Fruit fly (Drosophila melanogaster) whole organism, embryonic: ENCODE data around the gene Trax.

Source experiments
- Adf1 ChIP-seq: fragments of 200-800 bp; sonication (Bioruptor generic); IDR thresholded peaks from 2 replicates; pipeline ENCODE4 v1.3.6; 2022; ENCODE audit warnings: missing biosample characterization, missing genetic modification characterization
- Atf-2 ChIP-seq: fragments of 200-800 bp; sonication (Bioruptor generic); optimal IDR thresholded peaks from 2 replicates; lab custom pipeline; 2016; ENCODE audit warnings: missing biosample characterization, missing genetic modification characterization
- Awh ChIP-seq: fragments of 200-800 bp; sonication (Bioruptor generic); IDR thresholded peaks from 2 replicates; pipeline ENCODE4, ENCODE4 v1.3.6; 2022; ENCODE audit warnings: missing biosample characterization, missing genetic modification characterization
- CG11398 ChIP-seq: fragments of 200-800 bp; sonication (Bioruptor generic); optimal IDR thresholded peaks from 2 replicates; lab custom pipeline; 2016; ENCODE audit warnings: missing biosample characterization, missing genetic modification characterization
- CG12219 ChIP-seq: fragments of 200-800 bp; sonication (Bioruptor generic); optimal IDR thresholded peaks from 3 replicates; lab custom pipeline; 2018; ENCODE audit warnings: missing biosample characterization, mild to moderate bottlenecking, missing genetic modification characterization
- CG12299 ChIP-seq: fragments of 200-800 bp; sonication (Bioruptor generic); optimal IDR thresholded peaks from 2 replicates; lab custom pipeline; 2018; ENCODE audit warnings: missing biosample characterization, mild to moderate bottlenecking, missing genetic modification characterization
- CG13296 ChIP-seq: fragments of 200-800 bp; sonication (Bioruptor generic); optimal IDR thresholded peaks from 3 replicates; lab custom pipeline; 2018; ENCODE audit warnings: missing biosample characterization, mild to moderate bottlenecking, missing genetic modification characterization
- CG13775 ChIP-seq: fragments of 200-800 bp; sonication (Bioruptor generic); optimal IDR thresholded peaks from 3 replicates; lab custom pipeline; 2017; ENCODE audit warnings: missing biosample characterization, mild to moderate bottlenecking, missing genetic modification characterization
- CG14710 ChIP-seq: fragments of 200-800 bp; sonication (Bioruptor generic); optimal IDR thresholded peaks from 3 replicates; lab custom pipeline; 2019; ENCODE audit warnings: missing biosample characterization, mild to moderate bottlenecking, missing genetic modification characterization, moderate library complexity
- CG15601 ChIP-seq: fragments of 200-800 bp; sonication (Bioruptor generic); optimal IDR thresholded peaks from 3 replicates; lab custom pipeline; 2019; ENCODE audit warnings: missing biosample characterization, mild to moderate bottlenecking, missing genetic modification characterization, moderate library complexity
- CG1647 ChIP-seq: fragments of 200-800 bp; sonication (Bioruptor generic); optimal IDR thresholded peaks from 3 replicates; lab custom pipeline; 2016; ENCODE audit warnings: missing biosample characterization, missing genetic modification characterization
- CG18599 ChIP-seq: fragments of 200-800 bp; sonication (Bioruptor generic); optimal IDR thresholded peaks from 3 replicates; lab custom pipeline; 2017; ENCODE audit warnings: missing biosample characterization, missing genetic modification characterization, mild to moderate bottlenecking, moderate library complexity, missing genetic modification reagents
- CG32772 ChIP-seq: fragments of 200-800 bp; sonication (Bioruptor generic); IDR thresholded peaks from 2 replicates; pipeline ENCODE4 v1.3.6; 2022; ENCODE audit warnings: missing biosample characterization, missing genetic modification characterization
- CG3995 ChIP-seq: fragments of 200-800 bp; sonication (Bioruptor generic); optimal IDR thresholded peaks from 3 replicates; lab custom pipeline; 2016; ENCODE audit warnings: missing biosample characterization, missing genetic modification characterization
- CG4360 ChIP-seq: fragments of 200-800 bp; sonication (Bioruptor generic); IDR thresholded peaks from 2 replicates; pipeline ENCODE4 v1.3.6; 2022; ENCODE audit warnings: missing biosample characterization, missing genetic modification characterization
- CG4617 ChIP-seq: fragments of 200-800 bp; sonication (Bioruptor generic); optimal IDR thresholded peaks from 3 replicates; lab custom pipeline; 2016; ENCODE audit warnings: missing biosample characterization, missing genetic modification characterization, borderline replicate concordance
- CG4854 ChIP-seq: fragments of 200-800 bp; sonication (Bioruptor generic); optimal IDR thresholded peaks from 2 replicates; lab custom pipeline; 2016; ENCODE audit warnings: missing biosample characterization, missing genetic modification characterization, inconsistent platforms
- CG6765 ChIP-seq: fragments of 200-800 bp; sonication (Bioruptor generic); optimal IDR thresholded peaks from 3 replicates; lab custom pipeline; 2017; ENCODE audit warnings: missing biosample characterization, mild to moderate bottlenecking, missing genetic modification characterization
- CG7556 ChIP-seq: fragments of 200-800 bp; sonication (Bioruptor generic); optimal IDR thresholded peaks from 2 replicates; lab custom pipeline; 2017; ENCODE audit warnings: missing biosample characterization, mild to moderate bottlenecking, missing genetic modification characterization
- CG7786 ChIP-seq: fragments of 200-800 bp; sonication (Bioruptor generic); optimal IDR thresholded peaks from 2 replicates; lab custom pipeline; 2016; ENCODE audit warnings: missing biosample characterization, missing genetic modification characterization
- CG7839 ChIP-seq: fragments of 200-800 bp; sonication (Bioruptor generic); optimal IDR thresholded peaks from 3 replicates; lab custom pipeline; 2018; ENCODE audit warnings: missing biosample characterization, mild to moderate bottlenecking, missing genetic modification characterization, moderate library complexity
- CG9215 ChIP-seq: fragments of 200-800 bp; sonication (Bioruptor generic); IDR thresholded peaks from 2 replicates; pipeline ENCODE4 v1.3.6; 2022; ENCODE audit warnings: missing biosample characterization, missing genetic modification characterization
- Dad ChIP-seq: fragments of 200-800 bp; sonication (Bioruptor generic); optimal IDR thresholded peaks from 3 replicates; lab custom pipeline; 2016; ENCODE audit warnings: missing biosample characterization, missing genetic modification characterization
- Drgx ChIP-seq: fragments of 200-800 bp; sonication (Bioruptor generic); IDR thresholded peaks from 2 replicates; pipeline ENCODE4 v1.3.6; 2022; ENCODE audit warnings: missing biosample characterization, missing genetic modification characterization
- Elba2 ChIP-seq: fragments of 200-800 bp; sonication (Bioruptor generic); optimal IDR thresholded peaks from 3 replicates; lab custom pipeline; 2016; ENCODE audit warnings: missing biosample characterization, missing genetic modification characterization
- Fer1 ChIP-seq: fragments of 200-800 bp; sonication (Bioruptor generic); optimal IDR thresholded peaks from 2 replicates; lab custom pipeline; 2017; ENCODE audit warnings: missing biosample characterization, mild to moderate bottlenecking, missing genetic modification characterization
- Fer3 ChIP-seq: fragments of 200-800 bp; sonication (Bioruptor generic); optimal IDR thresholded peaks from 2 replicates; lab custom pipeline; 2018; ENCODE audit warnings: missing biosample characterization, mild to moderate bottlenecking, missing genetic modification characterization, moderate library complexity
- H2.0 ChIP-seq: fragments of 200-800 bp; sonication (Bioruptor generic); IDR thresholded peaks from 2 replicates; pipeline ENCODE4 v1.3.6; 2022; ENCODE audit warnings: missing biosample characterization, missing genetic modification characterization
- HLH3B ChIP-seq: fragments of 200-800 bp; sonication (Bioruptor generic); IDR thresholded peaks from 2 replicates; pipeline ENCODE4 v1.3.6; 2022; ENCODE audit warnings: missing biosample characterization, missing genetic modification characterization
- NFAT ChIP-seq: fragments of 200-800 bp; sonication (Bioruptor generic); IDR thresholded peaks from 2 replicates; pipeline ENCODE4 v1.3.6; 2022; ENCODE audit warnings: missing biosample characterization, missing genetic modification characterization
- Oli ChIP-seq: fragments of 200-800 bp; sonication (Bioruptor generic); optimal IDR thresholded peaks from 2 replicates; lab custom pipeline; 2018; ENCODE audit warnings: missing biosample characterization, mild to moderate bottlenecking, missing genetic modification characterization, moderate library complexity
- Rx ChIP-seq: fragments of 200-800 bp; sonication (Bioruptor generic); IDR thresholded peaks from 2 replicates; pipeline ENCODE4 v1.3.6; 2022; ENCODE audit warnings: missing biosample characterization, missing genetic modification characterization
- Sin3A ChIP-seq: fragments of >200 bp; optimal IDR thresholded peaks from 2 replicates; lab custom pipeline; 2018
- Ssrp ChIP-seq: fragments of 200-800 bp; sonication (Bioruptor generic); optimal IDR thresholded peaks from 2 replicates; lab custom pipeline; 2018; ENCODE audit warnings: missing biosample characterization, mild to moderate bottlenecking, missing genetic modification characterization, moderate library complexity
- Vsx1 ChIP-seq: fragments of 200-800 bp; sonication (Bioruptor generic); optimal IDR thresholded peaks from 2 replicates; lab custom pipeline; 2017; ENCODE audit warnings: missing biosample characterization, mild to moderate bottlenecking, missing genetic modification characterization, missing genetic modification reagents
- YL-1 ChIP-seq: fragments of 200-800 bp; sonication (Bioruptor generic); optimal IDR thresholded peaks from 3 replicates; lab custom pipeline; 2017; ENCODE audit warnings: missing biosample characterization, mild to moderate bottlenecking, missing genetic modification characterization
- al ChIP-seq: fragments of 200-800 bp; sonication (Bioruptor generic); IDR thresholded peaks from 2 replicates; pipeline ENCODE4 v1.3.6; 2022; ENCODE audit warnings: missing biosample characterization, missing genetic modification characterization
- gce ChIP-seq: fragments of 200-800 bp; sonication (Bioruptor generic); IDR thresholded peaks from 3 replicates; pipeline ENCODE4 v1.3.6; 2022; ENCODE audit warnings: missing biosample characterization, missing genetic modification characterization
- hkb ChIP-seq, 2 experiments: fragments of 200-800 bp in 1 of 2; fragments of >200 bp in 1 of 2; sonication (Bioruptor generic) in 1 of 2; IDR thresholded peaks in 1 of 2; optimal IDR thresholded peaks in 1 of 2; 2 replicates each; pipeline versions ENCODE4 v1.3.6 to Lab custom; 2017 to 2022; ENCODE audit warnings: missing biosample characterization in 1 of 2, missing genetic modification characterization in 1 of 2
- klu ChIP-seq: fragments of 200-800 bp; sonication (Bioruptor generic); IDR thresholded peaks from 2 replicates; pipeline ENCODE4 v1.3.6; 2022; ENCODE audit warnings: missing biosample characterization, missing genetic modification characterization
- lbe ChIP-seq: fragments of 200-800 bp; sonication (Bioruptor generic); optimal IDR thresholded peaks from 2 replicates; lab custom pipeline; 2016; ENCODE audit warnings: missing biosample characterization, mild to moderate bottlenecking, missing genetic modification characterization
- prd ChIP-seq, 3 experiments: fragments of >200 bp in 2 of 3; fragments of 200-800 bp in 1 of 3; sonication (Bioruptor generic) in 1 of 3; optimal IDR thresholded peaks in 2 of 3; IDR thresholded peaks in 1 of 3; 2 replicates in 2 of 3; 3 replicates in 1 of 3; pipeline versions ENCODE4 v1.3.6 to Lab custom; 2017 to 2022; ENCODE audit warnings: missing biosample characterization in 1 of 3, missing genetic modification characterization in 1 of 3
- pzg ChIP-seq: fragments of 200-800 bp; sonication (Bioruptor generic); optimal IDR thresholded peaks from 3 replicates; lab custom pipeline; 2018; ENCODE audit warnings: missing biosample characterization, mild to moderate bottlenecking, missing genetic modification characterization, moderate library complexity
- sd ChIP-seq: fragments of 200-800 bp; sonication (Bioruptor generic); optimal IDR thresholded peaks from 3 replicates; lab custom pipeline; 2018; ENCODE audit warnings: missing biosample characterization, mild to moderate bottlenecking, missing genetic modification characterization, moderate library complexity
- stwl ChIP-seq: fragments of 200-800 bp; sonication (Bioruptor generic); optimal IDR thresholded peaks from 3 replicates; lab custom pipeline; 2018; ENCODE audit warnings: missing biosample characterization, mild to moderate bottlenecking, missing genetic modification characterization, moderate library complexity
- trh ChIP-seq: fragments of 200-800 bp; sonication (Bioruptor generic); optimal IDR thresholded peaks from 2 replicates; lab custom pipeline; 2016; ENCODE audit warnings: missing biosample characterization, missing genetic modification characterization
- unpg ChIP-seq: fragments of 200-800 bp; sonication (Bioruptor generic); optimal IDR thresholded peaks from 3 replicates; lab custom pipeline; 2018; ENCODE audit warnings: missing biosample characterization, mild to moderate bottlenecking, missing genetic modification characterization, moderate library complexity

Gene Trax

dm6 chr3R:15319912-15320746 lies 41.4 kb upstream of the Trax start, which contains the start of the genes CG6276 and CG44040 (continued):
- TF ChIP-seq CG32772 (peak; percentile 24; the same call in 1 of the 2 replicates), H2.0 (peak; percentile 8; the same call in 1 of the 2 replicates), NFAT (GFP tag; lab: Robert Waterston, UW) (peak; percentile 41), prd (optimal IDR thresholded peaks at IDR 0.05; lab: Kevin White, UChicago) (no peak), prd (GFP tag; IDR thresholded peaks at IDR 0.05; lab: Robert Waterston, UW) (peak; percentile 32; the same call in 1 of the 3 replicates), Fer1 (GFP tag; lab: Kevin White, UChicago) (peak; percentile 55), CG18599 (GFP tag; lab: Kevin White, UChicago) (peak; percentile 75), YL-1 (peak; percentile 6), pzg (GFP tag; lab: Kevin White, UChicago) (peak; percentile 28), CG13296 (GFP tag; lab: Kevin White, UChicago) (peak; percentile 43), Elba2 (GFP tag; lab: Kevin White, UChicago) (no peak), Vsx1 (GFP tag; lab: Kevin White, UChicago) (no peak), Adf1 (GFP tag; lab: Robert Waterston, UW) (0 out of 2 replicates have a peak, but pooled peaks have one; percentile 23), CG4360 (GFP tag; lab: Robert Waterston, UW) (no peak), Awh (GFP tag; lab: Robert Waterston, UW) (peak; percentile 39; the same call in 1 of the 2 replicates), klu (GFP tag; lab: Robert Waterston, UW) (0 out of 2 replicates have a peak, but pooled peaks have one; percentile 14), Ssrp (tag; lab: Kevin White, UChicago) (peak; percentile 22), unpg (peak; percentile 50), Drgx (GFP tag; lab: Robert Waterston, UW) (peak; percentile 64), CG7839 (tag; lab: Kevin White, UChicago) (peak; percentile 54), CG12299 (tag; lab: Kevin White, UChicago) (peak; percentile 56), CG6765 (peak; percentile 73), CG14710 (tag; lab: Kevin White, UChicago) (peak; percentile 32), sd (tag; lab: Kevin White, UChicago) (peak; percentile 14), CG3995 (GFP tag; lab: Kevin White, UChicago) (peak; percentile 46), CG11398 (GFP tag; lab: Kevin White, UChicago) (peak; percentile 31), gce (GFP tag; lab: Robert Waterston, UW) (no peak), al (peak; percentile 9; the same call in 1 of the 2 replicates), Fer3 (peak; percentile 61), CG7556 (GFP tag; lab: Kevin White, UChicago) (peak; percentile 40), trh (no peak), Dad (GFP tag; lab: Kevin White, UChicago) (peak; percentile 60), Oli (tag; lab: Kevin White, UChicago) (peak; percentile 33), Sin3A (lab: Kevin White, UChicago) (peak; percentile 8), CG9215 (GFP tag; lab: Robert Waterston, UW) (peak; percentile 46; the same call in 1 of the 2 replicates), stwl (peak; percentile 40), Rx (no peak), CG15601 (tag; lab: Kevin White, UChicago) (peak; percentile 10), lbe (peak; percentile 63), hkb (optimal IDR thresholded peaks at IDR 0.05; lab: Kevin White, UChicago) (peak; percentile 1), hkb (GFP tag; IDR thresholded peaks at IDR 0.05; lab: Robert Waterston, UW) (peak; percentile 52; the same call in 1 of the 2 replicates), CG4854 (GFP tag; lab: Kevin White, UChicago) (peak; percentile 25), CG7786 (GFP tag; lab: Kevin White, UChicago) (peak; percentile 34), Atf-2 (GFP tag; lab: Kevin White, UChicago) (no peak), CG4617 (GFP tag; lab: Kevin White, UChicago) (peak; percentile 24), CG13775 (peak; percentile 48), HLH3B (GFP tag; lab: Robert Waterston, UW) (0 out of 2 replicates have a peak, but pooled peaks have one; percentile 23), CG1647 (GFP tag; lab: Kevin White, UChicago) (no peak), CG12219 (GFP tag; lab: Kevin White, UChicago) (peak; percentile 22)
